Fruit fly (Drosophila melanogaster): ENCODE data around the gene cib.

Gene cib

DNA sequence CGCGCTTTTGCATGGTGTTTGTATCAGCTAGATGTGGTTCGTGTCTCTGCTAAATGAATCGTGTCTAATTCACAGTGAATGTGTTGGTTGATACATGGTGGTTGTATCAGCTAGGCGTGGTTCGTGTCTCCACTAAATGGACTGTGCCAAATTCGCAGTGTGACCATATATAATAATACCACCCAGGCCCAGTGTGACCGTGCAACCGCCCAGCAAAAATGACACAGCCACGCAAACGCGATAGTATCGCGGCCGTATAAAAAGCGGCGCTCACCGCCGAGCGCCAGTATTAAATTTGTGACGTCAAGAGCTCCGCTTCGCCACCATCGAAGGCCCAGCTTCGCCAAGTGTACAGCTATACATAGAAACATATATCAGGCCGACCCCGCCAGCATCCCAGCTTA lies at the start of gene cib:
cib (plus strand) TSS at position 284 of the 404 bp plus-strand sequence.
- TF ChIP-seq Eip78C (GFP tag) = peak; percentile 68
- TF ChIP-seq CG31627 (GFP tag; optimal IDR thresholded peaks at IDR 0.05) = no peak
- no peak for TF ChIP-seq Sox14 (GFP tag; optimal IDR thresholded peaks at IDR 0.05)
- no peak for TF ChIP-seq CG10631 (GFP tag; optimal IDR thresholded peaks at IDR 0.05)
- peak; percentile 45; the same call in 2 of the 3 replicates for TF ChIP-seq CG6163 (GFP tag; IDR thresholded peaks at IDR 0.05)
- TF ChIP-seq acj6 (GFP tag; optimal IDR thresholded peaks at IDR 0.05) = no peak
- no peak for TF ChIP-seq fd59A (GFP tag; optimal IDR thresholded peaks at IDR 0.05)
- TF ChIP-seq Met (GFP tag; optimal IDR thresholded peaks at IDR 0.05) = peak; percentile 47
- TF ChIP-seq CG3032 (tag; optimal IDR thresholded peaks at IDR 0.05) = peak; percentile 10
- TF ChIP-seq CG8632 (GFP tag; optimal IDR thresholded peaks at IDR 0.05) = no peak
- no peak for TF ChIP-seq ss (GFP tag; optimal IDR thresholded peaks at IDR 0.05)
- no peak for TF ChIP-seq Hr38 (GFP tag; optimal IDR thresholded peaks at IDR 0.05)
- peak; percentile 0 for TF ChIP-seq net (GFP tag; optimal IDR thresholded peaks at IDR 0.05)
- no peak for TF ChIP-seq CG7368 (GFP tag; optimal IDR thresholded peaks at IDR 0.05)
- TF ChIP-seq topi (GFP tag; optimal IDR thresholded peaks at IDR 0.05) = peak; percentile 52
- TF ChIP-seq CG1621 (tag; optimal IDR thresholded peaks at IDR 0.05) = peak; percentile 17
- TF ChIP-seq Blimp-1 (GFP tag; optimal IDR thresholded peaks at IDR 0.05) = no peak
- no peak for TF ChIP-seq Sox15 (GFP tag; optimal IDR thresholded peaks at IDR 0.05)
- TF ChIP-seq Smox (GFP tag; optimal IDR thresholded peaks at IDR 0.05) = peak; percentile 8
- peak; percentile 40; the same call in 2 of the 3 replicates for TF ChIP-seq eg (GFP tag; IDR thresholded peaks at IDR 0.05)
- peak; percentile 39 for TF ChIP-seq Lpt (GFP tag; optimal IDR thresholded peaks at IDR 0.05)
- TF ChIP-seq esn (GFP tag; optimal IDR thresholded peaks at IDR 0.05) = peak; percentile 63
- no peak for TF ChIP-seq CG11902 (GFP tag; optimal IDR thresholded peaks at IDR 0.05)
- peak; percentile 58 for TF ChIP-seq CG3919 (GFP tag; optimal IDR thresholded peaks at IDR 0.05)
- TF ChIP-seq Eip75B (GFP tag; optimal IDR thresholded peaks at IDR 0.05) = peak; percentile 41
- no peak for TF ChIP-seq pdm3 (GFP tag; optimal IDR thresholded peaks at IDR 0.05)
- no peak for TF ChIP-seq Hr4 (GFP tag; optimal IDR thresholded peaks at IDR 0.05)
- no peak for TF ChIP-seq vri (GFP tag; optimal IDR thresholded peaks at IDR 0.05)
- no peak for TF ChIP-seq CG6808 (GFP tag; optimal IDR thresholded peaks at IDR 0.05)
- no peak for TF ChIP-seq CG8319 (GFP tag; optimal IDR thresholded peaks at IDR 0.05)
- TF ChIP-seq CG6792 (GFP tag; optimal IDR thresholded peaks at IDR 0.05) = peak; percentile 28
- TF ChIP-seq dsx (GFP tag; optimal IDR thresholded peaks at IDR 0.05; ENCODE audit: poor library complexity, severe bottlenecking) = peak; percentile 52
- TF ChIP-seq CG6854 (GFP tag; optimal IDR thresholded peaks at IDR 0.05) = peak; percentile 85

DNA sequence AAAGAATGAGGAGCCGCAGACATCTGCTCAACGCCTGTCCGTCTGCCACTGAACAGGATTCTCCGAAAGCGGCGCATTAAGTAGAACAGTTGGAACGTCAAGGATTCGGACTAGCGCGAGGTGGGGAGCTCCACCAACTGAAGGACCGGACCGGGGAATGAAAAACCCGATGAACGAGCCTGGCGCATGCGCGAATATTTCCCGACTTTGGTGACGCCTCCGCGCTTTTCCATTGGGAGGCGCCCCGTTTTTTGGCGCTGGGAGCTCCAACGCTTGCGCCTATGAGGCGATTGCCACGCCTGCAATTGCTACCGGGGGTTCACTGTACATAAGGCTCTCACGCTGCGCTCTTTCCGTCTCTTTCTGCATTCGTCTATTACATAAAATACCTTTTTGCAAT lies 44.4 kb upstream of the cib start:
- no peak for TF ChIP-seq OdsH (GFP tag; optimal IDR thresholded peaks at IDR 0.05)
- TF ChIP-seq CG1621 (tag; optimal IDR thresholded peaks at IDR 0.05) = no peak
- no peak for TF ChIP-seq CG8119 (GFP tag; IDR thresholded peaks at IDR 0.05)
- TF ChIP-seq cyc (GFP tag; optimal IDR thresholded peaks at IDR 0.05) = no peak
- no peak for TF ChIP-seq topi (GFP tag; optimal IDR thresholded peaks at IDR 0.05)
- no peak for TF ChIP-seq salr (GFP tag; optimal IDR thresholded peaks at IDR 0.05)
- TF ChIP-seq CG3032 (tag; optimal IDR thresholded peaks at IDR 0.05) = no peak

DNA sequence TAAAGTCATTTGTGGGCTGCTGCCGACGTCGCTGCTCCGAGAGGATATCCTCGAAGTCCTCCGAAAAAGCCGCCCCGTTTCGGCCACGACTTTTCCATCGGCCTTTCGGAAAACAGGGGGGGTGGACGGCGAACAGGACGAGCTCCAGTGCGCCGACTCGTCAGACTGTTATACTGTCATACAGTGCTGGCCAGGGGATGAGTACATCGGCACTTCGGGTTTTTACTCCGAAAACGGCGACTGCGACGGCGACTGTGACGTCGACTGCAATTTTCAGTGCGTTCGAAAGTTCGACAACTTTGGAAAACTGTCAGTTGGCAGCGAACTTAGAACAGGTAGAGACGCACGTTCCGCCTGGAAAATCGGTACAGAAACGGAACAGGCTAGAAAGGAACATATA lies 30.5 kb upstream of the cib start, which contains the start of gene CG43689:
CG43689 (plus strand) TSS at position 314 of the 400 bp plus-strand sequence.
- TF ChIP-seq topi (GFP tag; optimal IDR thresholded peaks at IDR 0.05) = no peak
- no peak for TF ChIP-seq CG11902 (GFP tag; optimal IDR thresholded peaks at IDR 0.05)
- TF ChIP-seq ss (GFP tag; optimal IDR thresholded peaks at IDR 0.05) = no peak
- no peak for TF ChIP-seq Smox (GFP tag; optimal IDR thresholded peaks at IDR 0.05)
- no peak for TF ChIP-seq achi (GFP tag; optimal IDR thresholded peaks at IDR 0.05)
- no peak for TF ChIP-seq Sox14 (GFP tag; optimal IDR thresholded peaks at IDR 0.05)
- no peak for TF ChIP-seq Eip75B (GFP tag; optimal IDR thresholded peaks at IDR 0.05)
- no peak for TF ChIP-seq Eip78C (GFP tag)
- TF ChIP-seq CG4318 (GFP tag; optimal IDR thresholded peaks at IDR 0.05) = no peak
- no peak for TF ChIP-seq cyc (GFP tag; optimal IDR thresholded peaks at IDR 0.05)
- no peak for TF ChIP-seq CG15336 (GFP tag; IDR thresholded peaks at IDR 0.05)
- no peak for TF ChIP-seq net (GFP tag; optimal IDR thresholded peaks at IDR 0.05)
- no peak for TF ChIP-seq esn (GFP tag; optimal IDR thresholded peaks at IDR 0.05)
- no peak for TF ChIP-seq lz (GFP tag; optimal IDR thresholded peaks at IDR 0.05)
- no peak for TF ChIP-seq Gug (GFP tag; IDR thresholded peaks at IDR 0.05)
